Worm (Caenorhabditis elegans) whole organism, L2 larva: ENCODE data around the gene srw-85.

Experiments used
- ZK546.5 ChIP-seq: sonication (generic microtip); optimal IDR thresholded peaks from 2 replicates; lab custom pipeline; 2017; ENCODE audit warnings: missing biosample characterization, missing genetic modification characterization
- ceh-16 ChIP-seq: fragments of 150-350 bp; optimal IDR thresholded peaks from 2 replicates; lab custom pipeline; 2014; ENCODE audit warnings: missing biosample characterization, missing genetic modification characterization
- nhr-11 ChIP-seq: fragments of 150-350 bp; optimal IDR thresholded peaks from 2 replicates; lab custom pipeline; 2014; ENCODE audit warnings: missing biosample characterization, missing genetic modification characterization
- nhr-12 ChIP-seq: fragments of 150-350 bp; optimal IDR thresholded peaks from 2 replicates; lab custom pipeline; 2014; ENCODE audit warnings: missing biosample characterization, missing genetic modification characterization
- nhr-77 ChIP-seq: fragments of 150-350 bp; optimal IDR thresholded peaks from 2 replicates; lab custom pipeline; 2014; ENCODE audit warnings: missing biosample characterization, missing genetic modification characterization
- unc-62 ChIP-seq: fragments of 150-350 bp; optimal IDR thresholded peaks from 2 replicates; lab custom pipeline; 2014; ENCODE audit warnings: missing biosample characterization, missing genetic modification reagents, missing genetic modification characterization

DNA sequence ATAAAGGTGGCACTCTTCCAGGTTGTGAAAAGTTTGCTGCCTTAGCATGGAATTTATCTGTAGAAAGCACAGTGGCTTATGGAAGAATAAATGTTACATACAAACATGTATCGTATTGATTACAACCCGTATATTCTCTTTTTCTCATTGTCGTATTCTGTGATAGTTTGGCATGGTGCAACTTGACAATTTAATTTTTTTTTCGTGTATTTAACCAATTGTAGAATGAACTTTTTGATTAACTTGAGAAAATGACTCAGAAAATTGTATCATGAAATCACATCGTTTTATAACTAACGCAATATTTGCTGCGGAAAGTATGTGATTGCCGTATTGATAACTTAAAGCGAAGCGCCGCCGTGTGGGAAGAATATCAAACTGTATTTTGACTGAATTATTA, 26.2 kb upstream of the srw-85 start, which contains the start of gene Y43F8B.24:
- TF ChIP-seq nhr-12 (tag; lab: Kevin White, UChicago) (no peak), nhr-77 (tag; lab: Kevin White, UChicago) (no peak), unc-62 (no peak), nhr-11 (no peak), ZK546.5 (tag; lab: Kevin White, UChicago) (no peak), ceh-16 (tag; lab: Kevin White, UChicago) (no peak)
